Worm (Caenorhabditis elegans) whole organism, L1 larva: ENCODE data around the gene Y81B9A.3.

Experiments
- aha-1 ChIP-seq: fragments of 150-350 bp; optimal IDR thresholded peaks from 2 replicates; lab custom pipeline; 2014; ENCODE audit warnings: missing biosample characterization, missing genetic modification characterization
- ama-1 ChIP-seq: fragments of 150-350 bp; optimal IDR thresholded peaks from 2 replicates; lab custom pipeline; 2014
- egl-13 ChIP-seq: sonication (generic microtip); optimal IDR thresholded peaks from 2 replicates; lab custom pipeline; 2016; ENCODE audit warnings: missing genotype, missing genetic modification reagents, missing genetic modification characterization, missing compliant biosample characterization
- zag-1 ChIP-seq: fragments of 150-350 bp; optimal IDR thresholded peaks from 2 replicates; lab custom pipeline; 2014; ENCODE audit warnings: missing biosample characterization, missing genetic modification characterization
- ztf-11 ChIP-seq, 2 experiments: sonication (generic microtip); optimal IDR thresholded peaks; 2 replicates each; lab custom pipeline; 2016 to 2017; ENCODE audit warnings: missing genetic modification characterization in 2 of 2, missing biosample characterization in 1 of 2, missing compliant biosample characterization in 1 of 2

ce11 chrX:9168239-9168638, 14.0 kb upstream of the Y81B9A.3 start, which contains the start of gene B0563.9:
- TF ChIP-seq ztf-11 (tag; optimal IDR thresholded peaks at IDR 0.05; lab: Kevin White, UChicago) (no peak), aha-1 (tag; lab: Kevin White, UChicago) (no peak), ama-1 (no peak), egl-13 (tag; lab: Kevin White, UChicago) (no peak), zag-1 (no peak)
